Worm (Caenorhabditis elegans) whole organism, late embryonic: ENCODE results near the gene sru-38.

ENCODE experiments used
- F13H6.1 ChIP-seq: sonication (generic microtip); optimal IDR thresholded peaks from 2 replicates; lab custom pipeline; 2016; ENCODE audit warnings: missing genetic modification characterization, missing compliant biosample characterization
- ceh-14 ChIP-seq: sonication (generic microtip); optimal IDR thresholded peaks from 2 replicates; lab custom pipeline; 2016; ENCODE audit warnings: missing genotype, missing genetic modification characterization, missing compliant biosample characterization
- ceh-18 ChIP-seq: sonication (generic microtip); optimal IDR thresholded peaks from 2 replicates; lab custom pipeline; 2016; ENCODE audit warnings: missing genetic modification characterization, missing compliant biosample characterization
- ceh-48 ChIP-seq: sonication (generic microtip); optimal IDR thresholded peaks from 2 replicates; lab custom pipeline; 2016; ENCODE audit warnings: missing genetic modification characterization, inconsistent platforms, missing compliant biosample characterization
- nhr-11 ChIP-seq: fragments of 150-350 bp; optimal IDR thresholded peaks from 2 replicates; lab custom pipeline; 2014; ENCODE audit warnings: missing biosample characterization, missing genetic modification characterization

- TF ChIP-seq nhr-11 (no peak), F13H6.1 (tag; lab: Kevin White, UChicago) (no peak), ceh-18 (tag; lab: Kevin White, UChicago) (no peak), ceh-14 (tag; lab: Kevin White, UChicago) (no peak), ceh-48 (no peak)
These were observed 32.7 kb downstream of the sru-38 start, which contains the start of gene sru-39 for ce11 chrV:9803176-9803575.
